Fruit fly (Drosophila melanogaster) whole organism, embryonic: ENCODE measurements around the gene CG31431.

Experiments
- Ada2b ChIP-seq: fragments of 200-800 bp; sonication (Bioruptor generic); IDR thresholded peaks from 2 replicates; pipeline ENCODE4 v1.3.6; 2022; ENCODE audit warnings: missing biosample characterization, missing genetic modification characterization
- CG10543 ChIP-seq: fragments of 200-800 bp; sonication (Bioruptor generic); optimal IDR thresholded peaks from 3 replicates; lab custom pipeline; 2017; ENCODE audit warnings: missing biosample characterization, mild to moderate bottlenecking, missing genetic modification characterization, moderate library complexity
- CG10654 ChIP-seq: fragments of 200-800 bp; sonication (Bioruptor generic); optimal IDR thresholded peaks from 2 replicates; lab custom pipeline; 2016; ENCODE audit warnings: missing biosample characterization, missing genetic modification characterization
- CG11093 ChIP-seq: fragments of 200-800 bp; sonication (Bioruptor generic); IDR thresholded peaks from 3 replicates; pipeline ENCODE4 v1.3.6; 2022; ENCODE audit warnings: missing biosample characterization, missing genetic modification characterization
- CG1529 ChIP-seq: fragments of 200-800 bp; sonication (Bioruptor generic); optimal IDR thresholded peaks from 3 replicates; lab custom pipeline; 2018; ENCODE audit warnings: missing biosample characterization, missing genetic modification characterization
- CG15601 ChIP-seq: fragments of 200-800 bp; sonication (Bioruptor generic); optimal IDR thresholded peaks from 3 replicates; lab custom pipeline; 2019; ENCODE audit warnings: missing biosample characterization, mild to moderate bottlenecking, missing genetic modification characterization, moderate library complexity
- CG18599 ChIP-seq: fragments of 200-800 bp; sonication (Bioruptor generic); optimal IDR thresholded peaks from 3 replicates; lab custom pipeline; 2017; ENCODE audit warnings: missing biosample characterization, missing genetic modification characterization, mild to moderate bottlenecking, moderate library complexity, missing genetic modification reagents
- CG2712 ChIP-seq: fragments of 200-800 bp; optimal IDR thresholded peaks from 3 replicates; lab custom pipeline; 2019; ENCODE audit warnings: missing biosample characterization, mild to moderate bottlenecking, missing genetic modification characterization, moderate library complexity
- CG34224 ChIP-seq: fragments of 200-800 bp; sonication (Bioruptor generic); IDR thresholded peaks from 3 replicates; pipeline ENCODE4 v1.3.6; 2022; ENCODE audit warnings: missing biosample characterization, missing genetic modification characterization; ENCODE audit not compliant: partially characterized antibody
- CG3726 ChIP-seq: fragments of 200-800 bp; sonication (Bioruptor generic); IDR thresholded peaks from 3 replicates; pipeline ENCODE4, ENCODE4 v1.3.6; 2022; ENCODE audit warnings: missing biosample characterization, missing genetic modification characterization
- CG4328 ChIP-seq: fragments of 200-800 bp; sonication (Bioruptor generic); optimal IDR thresholded peaks from 3 replicates; lab custom pipeline; 2017; ENCODE audit warnings: missing biosample characterization, missing genetic modification reagents, missing genetic modification characterization
- CG4360 ChIP-seq: fragments of 200-800 bp; sonication (Bioruptor generic); IDR thresholded peaks from 2 replicates; pipeline ENCODE4 v1.3.6; 2022; ENCODE audit warnings: missing biosample characterization, missing genetic modification characterization
- CG7786 ChIP-seq: fragments of 200-800 bp; sonication (Bioruptor generic); optimal IDR thresholded peaks from 2 replicates; lab custom pipeline; 2016; ENCODE audit warnings: missing biosample characterization, missing genetic modification characterization
- Dll ChIP-seq: fragments of 200-800 bp; sonication (Bioruptor generic); IDR thresholded peaks from 4 replicates; pipeline ENCODE4 v1.3.6; 2022; ENCODE audit warnings: missing biosample characterization, missing genetic modification characterization; ENCODE audit not compliant: partially characterized antibody
- Drgx ChIP-seq: fragments of 200-800 bp; sonication (Bioruptor generic); IDR thresholded peaks from 2 replicates; pipeline ENCODE4 v1.3.6; 2022; ENCODE audit warnings: missing biosample characterization, missing genetic modification characterization
- Ets65A ChIP-seq: fragments of 200-800 bp; sonication (Bioruptor generic); peaks from one replicate; lab custom pipeline; 2016; ENCODE audit warnings: missing biosample characterization, missing genetic modification characterization
- H15 ChIP-seq: fragments of 200-800 bp; sonication (Bioruptor generic); IDR thresholded peaks from 3 replicates; pipeline ENCODE4 v1.3.6; 2022; ENCODE audit warnings: missing biosample characterization, missing genetic modification characterization
- MESR4 ChIP-seq: fragments of 200-800 bp; sonication (Bioruptor generic); optimal IDR thresholded peaks from 2 replicates; lab custom pipeline; 2018; ENCODE audit warnings: missing biosample characterization, mild to moderate bottlenecking, missing genetic modification characterization, moderate library complexity
- bsh ChIP-seq, 2 experiments: fragments of 200-800 bp; sonication (Bioruptor generic); optimal IDR thresholded peaks; 2 replicates each; lab custom pipeline; 2017 to 2018; ENCODE audit warnings: mild to moderate bottlenecking in 2 of 2, missing biosample characterization in 2 of 2, missing genetic modification characterization in 2 of 2, moderate library complexity in 1 of 2
- ci ChIP-seq: fragments of 200-800 bp; sonication (Bioruptor generic); IDR thresholded peaks from 3 replicates; pipeline ENCODE4 v1.3.6; 2022; ENCODE audit warnings: missing biosample characterization, missing genetic modification characterization
- corto ChIP-seq: fragments of 200-800 bp; sonication (Bioruptor generic); optimal IDR thresholded peaks from 2 replicates; lab custom pipeline; 2016; ENCODE audit warnings: missing biosample characterization, mild to moderate bottlenecking, missing genetic modification characterization, moderate library complexity
- dysf ChIP-seq: fragments of 200-800 bp; sonication (Bioruptor generic); IDR thresholded peaks from 3 replicates; pipeline ENCODE4 v1.3.6; 2022; ENCODE audit warnings: missing biosample characterization, missing genetic modification characterization
- emc ChIP-seq: fragments of 200-800 bp; sonication (Bioruptor generic); optimal IDR thresholded peaks from 2 replicates; lab custom pipeline; 2016; ENCODE audit warnings: missing biosample characterization, missing genetic modification characterization
- gem ChIP-seq: fragments of 200-800 bp; sonication (Bioruptor generic); optimal IDR thresholded peaks from 2 replicates; lab custom pipeline; 2019; ENCODE audit warnings: missing biosample characterization, mild to moderate bottlenecking, missing genetic modification characterization, moderate library complexity
- grn ChIP-seq: fragments of 200-800 bp; sonication (Bioruptor generic); optimal IDR thresholded peaks from 3 replicates; lab custom pipeline; 2017; ENCODE audit warnings: missing biosample characterization, missing genetic modification characterization
- hkb ChIP-seq, 2 experiments: fragments of 200-800 bp in 1 of 2; fragments of >200 bp in 1 of 2; sonication (Bioruptor generic) in 1 of 2; IDR thresholded peaks in 1 of 2; optimal IDR thresholded peaks in 1 of 2; 2 replicates each; pipeline versions ENCODE4 v1.3.6 to Lab custom; 2017 to 2022; ENCODE audit warnings: missing biosample characterization in 1 of 2, missing genetic modification characterization in 1 of 2
- jigr1 ChIP-seq: fragments of 200-800 bp; sonication (Bioruptor generic); IDR thresholded peaks from 3 replicates; pipeline ENCODE4 v1.3.6; 2022; ENCODE audit warnings: missing biosample characterization, missing genetic modification characterization
- jumu ChIP-seq: fragments of 200-800 bp; sonication (Bioruptor generic); optimal IDR thresholded peaks from 3 replicates; lab custom pipeline; 2016; ENCODE audit warnings: missing biosample characterization, missing genetic modification characterization
- lbe ChIP-seq: fragments of 200-800 bp; sonication (Bioruptor generic); optimal IDR thresholded peaks from 2 replicates; lab custom pipeline; 2016; ENCODE audit warnings: missing biosample characterization, mild to moderate bottlenecking, missing genetic modification characterization
- lmd ChIP-seq: fragments of 200-800 bp; sonication (Bioruptor generic); IDR thresholded peaks from 2 replicates; pipeline ENCODE4 v1.3.6; 2022; ENCODE audit warnings: missing biosample characterization, missing genetic modification characterization
- nom ChIP-seq: fragments of 200-800 bp; sonication (Bioruptor generic); optimal IDR thresholded peaks from 2 replicates; lab custom pipeline; 2017; ENCODE audit warnings: missing biosample characterization, missing genetic modification characterization, mild to moderate bottlenecking, moderate library complexity, missing genetic modification reagents
- sens ChIP-seq: fragments of 200-800 bp; sonication (Bioruptor generic); peaks from one replicate; lab custom pipeline; 2016; ENCODE audit warnings: missing biosample characterization, missing genetic modification characterization
- slbo ChIP-seq: fragments of 200-800 bp; sonication (Bioruptor generic); IDR thresholded peaks from 2 replicates; pipeline ENCODE4 v1.3.6; 2022; ENCODE audit warnings: missing biosample characterization, missing genetic modification characterization
- ttk ChIP-seq: fragments of 200-800 bp; sonication (Bioruptor generic); IDR thresholded peaks from 2 replicates; pipeline ENCODE4 v2.1.2; 2022; ENCODE audit warnings: missing biosample characterization, missing genetic modification characterization
- wek ChIP-seq: fragments of 200-800 bp; sonication (Bioruptor generic); optimal IDR thresholded peaks from 3 replicates; lab custom pipeline; 2018; ENCODE audit warnings: missing biosample characterization, mild to moderate bottlenecking, missing genetic modification characterization, moderate library complexity

The CG31431 gene

dm6 chr3R:21893929-21894328 lies 23.4 kb downstream of the CG31431 start (continued):
- no peak for TF ChIP-seq grn (GFP tag; lab: Kevin White, UChicago)
- TF ChIP-seq lbe: no peak
- TF ChIP-seq Dll (GFP tag; lab: Robert Waterston, UW): no peak
- TF ChIP-seq gem: peak; percentile 27
- peak; percentile 25 for TF ChIP-seq sens (GFP tag; lab: Kevin White, UChicago)
- TF ChIP-seq jigr1 (GFP tag; lab: Robert Waterston, UW): no peak
- peak; percentile 88 for TF ChIP-seq Drgx (GFP tag; lab: Robert Waterston, UW)
- peak; percentile 6 for TF ChIP-seq CG2712 (tag; lab: Kevin White, UChicago)

dm6 chr3R:21895961-21896875 lies 25.7 kb downstream of the CG31431 start:
- TF ChIP-seq ci (GFP tag; lab: Robert Waterston, UW) (0 out of 3 replicates have a peak, but pooled peaks have one; percentile 21), Ets65A (GFP tag; lab: Kevin White, UChicago) (peak; percentile 72), hkb (optimal IDR thresholded peaks at IDR 0.05; lab: Kevin White, UChicago) (no peak), hkb (GFP tag; IDR thresholded peaks at IDR 0.05; lab: Robert Waterston, UW) (no peak), nom (GFP tag; lab: Kevin White, UChicago) (peak; percentile 55), Drgx (GFP tag; lab: Robert Waterston, UW) (0 out of 2 replicates have a peak, but pooled peaks have one; percentile 6)
- TF ChIP-seq, all 482 proteins: peak for 4

- TF ChIP-seq CG10654 (no peak), jumu (no peak), ttk (GFP tag; lab: Robert Waterston, UW) (peak; percentile 30; the same call in 1 of the 2 replicates), Ada2b (GFP tag; lab: Robert Waterston, UW) (0 out of 2 replicates have a peak, but pooled peaks have one; percentile 5), Drgx (GFP tag; lab: Robert Waterston, UW) (peak; percentile 96), lbe (peak; percentile 84), slbo (GFP tag; lab: Robert Waterston, UW) (peak; percentile 41; the same call in 1 of the 2 replicates), dysf (GFP tag; lab: Robert Waterston, UW) (no peak), corto (GFP tag; lab: Kevin White, UChicago) (peak; percentile 61), CG10543 (GFP tag; lab: Kevin White, UChicago) (no peak), CG11093 (GFP tag; lab: Robert Waterston, UW) (no peak), nom (GFP tag; lab: Kevin White, UChicago) (peak; percentile 95), CG7786 (GFP tag; lab: Kevin White, UChicago) (no peak), bsh (GFP tag; optimal IDR thresholded peaks at IDR 0.05; lab: Kevin White, UChicago) (peak in 1 of 2 experiments; percentile 96), lmd (GFP tag; lab: Robert Waterston, UW) (peak; percentile 24; the same call in 1 of the 2 replicates), CG34224 (no peak), ci (GFP tag; lab: Robert Waterston, UW) (0 out of 3 replicates have a peak, but pooled peaks have one; percentile 11), H15 (GFP tag; lab: Robert Waterston, UW) (0 out of 3 replicates have a peak, but pooled peaks have one; percentile 21), CG4328 (GFP tag; lab: Kevin White, UChicago) (no peak)
Measured at dm6 chr3R:21897565-21897964, 27.1 kb downstream of the CG31431 start.

dm6 chr3R:21898758-21899157 lies 28.3 kb downstream of the CG31431 start:
- no peak for TF ChIP-seq emc (GFP tag; lab: Kevin White, UChicago)
- 0 out of 3 replicates have a peak, but pooled peaks have one; percentile 6 for TF ChIP-seq CG3726
- TF ChIP-seq CG18599 (GFP tag; lab: Kevin White, UChicago): no peak
- no peak for TF ChIP-seq CG1529 (GFP tag; lab: Kevin White, UChicago)
- TF ChIP-seq CG15601: no peak
- no peak for TF ChIP-seq bsh (GFP tag; optimal IDR thresholded peaks at IDR 0.05; lab: Kevin White, UChicago)
- TF ChIP-seq MESR4: no peak
- no peak for TF ChIP-seq wek (GFP tag; lab: Kevin White, UChicago)
- peak; percentile 66 for TF ChIP-seq CG4360 (GFP tag; lab: Robert Waterston, UW)
